Fruit fly (Drosophila melanogaster) whole organism, embryonic: ENCODE data around the gene rdo.
A peak's percentile ranks its signal among the peaks of the same experiment; 100 is the strongest.

Source experiments
- Aef1 ChIP-seq: fragments of 200-800 bp; sonication (Bioruptor generic); IDR thresholded peaks from 3 replicates; pipeline ENCODE4 v1.3.6; 2022; ENCODE audit warnings: missing biosample characterization, missing genetic modification characterization
- Bdp1 ChIP-seq: fragments of 200-800 bp; sonication (Bioruptor generic); optimal IDR thresholded peaks from 3 replicates; lab custom pipeline; 2016; ENCODE audit warnings: missing biosample characterization, missing genetic modification characterization
- CG10366 ChIP-seq: fragments of 200-800 bp; sonication (Bioruptor generic); IDR thresholded peaks from 2 replicates; pipeline ENCODE4 v1.3.6; 2022; ENCODE audit warnings: missing biosample characterization, missing genetic modification characterization
- CG11085 ChIP-seq: fragments of 200-800 bp; sonication (Bioruptor generic); IDR thresholded peaks from 2 replicates; pipeline ENCODE4 v1.3.6; 2022; ENCODE audit warnings: missing biosample characterization, missing genetic modification characterization
- CG12236 ChIP-seq: fragments of 200-800 bp; sonication (Bioruptor generic); optimal IDR thresholded peaks from 2 replicates; lab custom pipeline; 2016; ENCODE audit warnings: missing biosample characterization, missing genetic modification characterization
- CG13424 ChIP-seq: fragments of 200-800 bp; sonication (Bioruptor generic); optimal IDR thresholded peaks from 2 replicates; lab custom pipeline; 2019; ENCODE audit warnings: missing biosample characterization, mild to moderate bottlenecking, missing genetic modification characterization, moderate library complexity
- CG15269 ChIP-seq: fragments of 200-800 bp; sonication (Bioruptor generic); optimal IDR thresholded peaks from 2 replicates; lab custom pipeline; 2018; ENCODE audit warnings: missing biosample characterization, mild to moderate bottlenecking, missing genetic modification characterization, moderate library complexity
- CG1529 ChIP-seq: fragments of 200-800 bp; sonication (Bioruptor generic); optimal IDR thresholded peaks from 3 replicates; lab custom pipeline; 2018; ENCODE audit warnings: missing biosample characterization, missing genetic modification characterization
- CG17359 ChIP-seq: fragments of 200-800 bp; sonication (Bioruptor generic); optimal IDR thresholded peaks from 3 replicates; lab custom pipeline; 2018; ENCODE audit warnings: missing biosample characterization, mild to moderate bottlenecking, missing genetic modification characterization, moderate library complexity
- CG18476 ChIP-seq: fragments of 200-800 bp; sonication (Bioruptor generic); optimal IDR thresholded peaks from 2 replicates; lab custom pipeline; 2016; ENCODE audit warnings: missing biosample characterization, mild to moderate bottlenecking, missing genetic modification characterization
- CG2116 ChIP-seq: fragments of 200-800 bp; sonication (Bioruptor generic); optimal IDR thresholded peaks from 3 replicates; lab custom pipeline; 2018; ENCODE audit warnings: missing biosample characterization, mild to moderate bottlenecking, missing genetic modification characterization
- CG2678 ChIP-seq: fragments of 200-800 bp; sonication (Bioruptor generic); optimal IDR thresholded peaks from 3 replicates; lab custom pipeline; 2019; ENCODE audit warnings: missing biosample characterization, mild to moderate bottlenecking, missing genetic modification characterization, moderate library complexity
- CG2889 ChIP-seq: fragments of 200-800 bp; sonication (Bioruptor generic); IDR thresholded peaks from 3 replicates; pipeline ENCODE4 v1.3.6; 2022; ENCODE audit warnings: missing biosample characterization, missing genetic modification characterization
- CG30431 ChIP-seq: fragments of 200-800 bp; sonication (Bioruptor generic); optimal IDR thresholded peaks from 2 replicates; lab custom pipeline; 2017; ENCODE audit warnings: missing biosample characterization, missing genetic modification characterization
- CG3065 ChIP-seq: fragments of 200-800 bp; sonication (Bioruptor generic); optimal IDR thresholded peaks from 2 replicates; lab custom pipeline; 2016; ENCODE audit warnings: missing biosample characterization, missing genetic modification characterization
- CG31224 ChIP-seq: fragments of 200-800 bp; sonication (Bioruptor generic); IDR thresholded peaks from 2 replicates; pipeline ENCODE4 v1.3.6; 2022; ENCODE audit warnings: missing biosample characterization, missing genetic modification characterization
- CG3163 ChIP-seq: fragments of 200-800 bp; sonication (Bioruptor generic); optimal IDR thresholded peaks from 3 replicates; lab custom pipeline; 2016; ENCODE audit warnings: missing biosample characterization, missing genetic modification characterization
- CG32532 ChIP-seq: fragments of 200-800 bp; sonication (Bioruptor generic); IDR thresholded peaks from 2 replicates; pipeline ENCODE4 v1.3.6; 2022; ENCODE audit warnings: missing biosample characterization, missing genetic modification characterization
- CG3995 ChIP-seq: fragments of 200-800 bp; sonication (Bioruptor generic); optimal IDR thresholded peaks from 3 replicates; lab custom pipeline; 2016; ENCODE audit warnings: missing biosample characterization, missing genetic modification characterization
- CG6654 ChIP-seq: fragments of 200-800 bp; sonication (Bioruptor generic); optimal IDR thresholded peaks from 2 replicates; lab custom pipeline; 2017; ENCODE audit warnings: missing biosample characterization, mild to moderate bottlenecking, missing genetic modification characterization
- CG7839 ChIP-seq: fragments of 200-800 bp; sonication (Bioruptor generic); optimal IDR thresholded peaks from 3 replicates; lab custom pipeline; 2018; ENCODE audit warnings: missing biosample characterization, mild to moderate bottlenecking, missing genetic modification characterization, moderate library complexity
- CG7928 ChIP-seq: fragments of 200-800 bp; sonication (Bioruptor generic); optimal IDR thresholded peaks from 2 replicates; lab custom pipeline; 2017; ENCODE audit warnings: missing biosample characterization, mild to moderate bottlenecking, missing genetic modification characterization
- Chrac-16 ChIP-seq: fragments of 200-800 bp; sonication (Bioruptor generic); optimal IDR thresholded peaks from 3 replicates; lab custom pipeline; 2016; ENCODE audit warnings: missing biosample characterization, missing genetic modification characterization
- Dip3 ChIP-seq: fragments of 200-800 bp; sonication (Bioruptor generic); optimal IDR thresholded peaks from 3 replicates; lab custom pipeline; 2016; ENCODE audit warnings: missing biosample characterization, missing genetic modification characterization
- E2f2 ChIP-seq: fragments of 200-800 bp; sonication (Bioruptor generic); IDR thresholded peaks from 2 replicates; pipeline ENCODE4 v1.3.6; 2022; ENCODE audit warnings: missing biosample characterization, missing genetic modification characterization
- Fer1 ChIP-seq: fragments of 200-800 bp; sonication (Bioruptor generic); optimal IDR thresholded peaks from 2 replicates; lab custom pipeline; 2017; ENCODE audit warnings: missing biosample characterization, mild to moderate bottlenecking, missing genetic modification characterization
- HLHmδ ChIP-seq: fragments of 200-800 bp; sonication (Bioruptor generic); optimal IDR thresholded peaks from 2 replicates; lab custom pipeline; 2018; ENCODE audit warnings: missing biosample characterization, mild to moderate bottlenecking, missing genetic modification characterization, moderate library complexity
- HmgZ ChIP-seq: fragments of 200-800 bp; sonication (Bioruptor generic); optimal IDR thresholded peaks from 2 replicates; lab custom pipeline; 2018; ENCODE audit warnings: missing biosample characterization, mild to moderate bottlenecking, missing genetic modification characterization
- Opbp ChIP-seq: fragments of 200-800 bp; sonication (Bioruptor generic); IDR thresholded peaks from 3 replicates; pipeline ENCODE4 v1.3.6; 2022; ENCODE audit warnings: missing biosample characterization, missing genetic modification characterization; ENCODE audit not compliant: partially characterized antibody
- PHDP ChIP-seq: fragments of 200-800 bp; sonication (Bioruptor generic); optimal IDR thresholded peaks from 3 replicates; lab custom pipeline; 2018; ENCODE audit warnings: missing biosample characterization, mild to moderate bottlenecking, missing genetic modification characterization, moderate library complexity
- Sox100B ChIP-seq: fragments of 200-800 bp; sonication (Bioruptor generic); optimal IDR thresholded peaks from 3 replicates; lab custom pipeline; 2018; ENCODE audit warnings: missing biosample characterization, mild to moderate bottlenecking, missing genetic modification characterization
- Sry-β ChIP-seq: fragments of 200-800 bp; sonication (Bioruptor generic); optimal IDR thresholded peaks from 2 replicates; lab custom pipeline; 2018; ENCODE audit warnings: missing biosample characterization, mild to moderate bottlenecking, missing genetic modification characterization, moderate library complexity
- ato ChIP-seq: fragments of 200-800 bp; sonication (Bioruptor generic); IDR thresholded peaks from 2 replicates; pipeline ENCODE4 v1.3.6; 2022; ENCODE audit warnings: missing biosample characterization, missing genetic modification characterization; ENCODE audit not compliant: partially characterized antibody
- az2 ChIP-seq: fragments of 200-800 bp; sonication (Bioruptor generic); optimal IDR thresholded peaks from 3 replicates; lab custom pipeline; 2016; ENCODE audit warnings: missing biosample characterization, missing genetic modification characterization
- bab2 ChIP-seq: fragments of 200-800 bp; sonication (Bioruptor generic); optimal IDR thresholded peaks from 2 replicates; lab custom pipeline; 2016; ENCODE audit warnings: missing biosample characterization, missing genetic modification characterization
- cas ChIP-seq: fragments of 200-800 bp; sonication (Bioruptor generic); IDR thresholded peaks from 2 replicates; pipeline ENCODE4 v1.3.6; 2022; ENCODE audit warnings: missing biosample characterization, missing genetic modification characterization
- cato ChIP-seq: fragments of 200-800 bp; sonication (Bioruptor generic); optimal IDR thresholded peaks from 2 replicates; lab custom pipeline; 2016; ENCODE audit warnings: missing biosample characterization, missing genetic modification characterization, borderline replicate concordance
- dysf ChIP-seq: fragments of 200-800 bp; sonication (Bioruptor generic); IDR thresholded peaks from 3 replicates; pipeline ENCODE4 v1.3.6; 2022; ENCODE audit warnings: missing biosample characterization, missing genetic modification characterization
- ewg ChIP-seq: fragments of 200-800 bp; sonication (Bioruptor generic); optimal IDR thresholded peaks from 3 replicates; lab custom pipeline; 2017; ENCODE audit warnings: mild to moderate bottlenecking, missing biosample characterization, missing genetic modification reagents, missing genetic modification characterization
- fd96Cb ChIP-seq: fragments of 200-800 bp; sonication (Bioruptor generic); optimal IDR thresholded peaks from 2 replicates; lab custom pipeline; 2018; ENCODE audit warnings: missing biosample characterization, mild to moderate bottlenecking, missing genetic modification characterization, moderate library complexity
- gem ChIP-seq: fragments of 200-800 bp; sonication (Bioruptor generic); optimal IDR thresholded peaks from 2 replicates; lab custom pipeline; 2019; ENCODE audit warnings: missing biosample characterization, mild to moderate bottlenecking, missing genetic modification characterization, moderate library complexity
- gfzf ChIP-seq: fragments of 200-800 bp; sonication (Bioruptor generic); optimal IDR thresholded peaks from 2 replicates; lab custom pipeline; 2016; ENCODE audit warnings: missing biosample characterization, mild to moderate bottlenecking, missing genetic modification characterization, moderate library complexity
- ken ChIP-seq: fragments of 200-800 bp; sonication (Bioruptor generic); IDR thresholded peaks from 3 replicates; pipeline ENCODE4 v1.3.6; 2022; ENCODE audit warnings: missing biosample characterization, missing genetic modification characterization
- nau ChIP-seq: fragments of 200-800 bp; sonication (Bioruptor generic); optimal IDR thresholded peaks from 3 replicates; lab custom pipeline; 2017; ENCODE audit warnings: missing biosample characterization, mild to moderate bottlenecking, missing genetic modification characterization, missing genetic modification reagents
- pum ChIP-seq: fragments of 200-800 bp; sonication (Bioruptor generic); optimal IDR thresholded peaks from 2 replicates; lab custom pipeline; 2016; ENCODE audit warnings: missing biosample characterization, missing genetic modification characterization
- row ChIP-seq: fragments of 200-800 bp; sonication (Bioruptor generic); IDR thresholded peaks from 3 replicates; pipeline ENCODE4 v1.3.6; 2022; ENCODE audit warnings: missing biosample characterization, missing genetic modification characterization
- slbo ChIP-seq: fragments of 200-800 bp; sonication (Bioruptor generic); IDR thresholded peaks from 2 replicates; pipeline ENCODE4 v1.3.6; 2022; ENCODE audit warnings: missing biosample characterization, missing genetic modification characterization
- ssp ChIP-seq: fragments of 200-800 bp; sonication (Bioruptor generic); IDR thresholded peaks from 2 replicates; pipeline ENCODE4 v1.3.6; 2022; ENCODE audit warnings: missing biosample characterization, missing genetic modification characterization
- tio ChIP-seq: fragments of 200-800 bp; sonication (Bioruptor generic); optimal IDR thresholded peaks from 2 replicates; lab custom pipeline; 2017; ENCODE audit warnings: missing biosample characterization, missing genetic modification characterization, inconsistent platforms
- toy ChIP-seq: fragments of 200-800 bp; sonication (Bioruptor generic); IDR thresholded peaks from 2 replicates; pipeline ENCODE4 v1.3.6; 2022; ENCODE audit warnings: missing biosample characterization, missing genetic modification characterization
- trh ChIP-seq: fragments of 200-800 bp; sonication (Bioruptor generic); optimal IDR thresholded peaks from 2 replicates; lab custom pipeline; 2016; ENCODE audit warnings: missing biosample characterization, missing genetic modification characterization

rdo gene

DNA sequence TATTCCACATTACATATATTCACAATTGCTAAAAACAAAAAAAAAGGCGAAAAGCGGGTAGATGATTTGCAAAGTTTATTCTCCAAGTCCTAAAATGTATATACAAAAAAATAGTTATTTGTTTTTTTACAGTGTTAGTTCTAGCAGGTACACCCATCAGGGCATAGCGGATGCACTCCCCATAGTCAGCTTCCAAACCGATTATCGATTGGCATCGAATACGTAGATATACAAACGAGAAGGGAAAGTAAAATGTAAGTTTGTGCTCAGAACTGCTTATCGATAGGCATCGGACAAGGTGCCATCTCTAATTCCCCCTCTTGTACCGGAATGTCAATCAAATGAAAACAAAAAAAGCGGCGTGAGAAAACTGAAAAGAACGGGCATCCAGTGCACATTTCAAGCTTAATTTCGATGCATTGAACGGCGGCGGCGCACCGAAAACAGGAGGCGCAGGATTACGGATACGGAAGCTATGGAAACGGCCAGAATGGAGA is 49.1 kb upstream of the rdo start, which contains the start of gene CG5674 (continued):
- TF ChIP-seq Aef1 (GFP tag; lab: Robert Waterston, UW) (no peak), CG3065 (GFP tag; lab: Kevin White, UChicago) (no peak), ato (peak; percentile 89), CG18476 (GFP tag; lab: Kevin White, UChicago) (no peak), CG3995 (GFP tag; lab: Kevin White, UChicago) (no peak), trh (GFP tag; lab: Kevin White, UChicago) (peak; percentile 14), pum (GFP tag; lab: Kevin White, UChicago) (peak; percentile 48), CG7928 (GFP tag; lab: Kevin White, UChicago) (no peak), Sry-β (no peak), CG31224 (GFP tag; lab: Robert Waterston, UW) (peak; percentile 24; the same call in 1 of the 2 replicates), tio (GFP tag; lab: Kevin White, UChicago) (no peak), CG10366 (GFP tag; lab: Robert Waterston, UW) (no peak; the same call in 1 of the 2 replicates), CG2116 (GFP tag; lab: Kevin White, UChicago) (peak; percentile 82), nau (GFP tag; lab: Kevin White, UChicago) (no peak), CG3163 (GFP tag; lab: Kevin White, UChicago) (peak; percentile 58), HLHmδ (GFP tag; lab: Kevin White, UChicago) (no peak), Bdp1 (GFP tag; lab: Kevin White, UChicago) (peak; percentile 12), row (GFP tag; lab: Robert Waterston, UW) (peak; percentile 62; the same call in 2 of the 3 replicates), gfzf (GFP tag; lab: Kevin White, UChicago) (peak; percentile 56), CG12236 (no peak), Sox100B (GFP tag; lab: Kevin White, UChicago) (no peak), CG11085 (GFP tag; lab: Robert Waterston, UW) (no peak), HmgZ (tag; lab: Kevin White, UChicago) (peak; percentile 75), E2f2 (GFP tag; lab: Robert Waterston, UW) (0 out of 2 replicates have a peak, but pooled peaks have one; percentile 37), Chrac-16 (GFP tag; lab: Kevin White, UChicago) (peak; percentile 40), gem (tag; lab: Kevin White, UChicago) (no peak), bab2 (peak; percentile 23), CG17359 (tag; lab: Kevin White, UChicago) (no peak), az2 (no peak), CG13424 (no peak), cato (GFP tag; lab: Kevin White, UChicago) (no peak), ewg (GFP tag; lab: Kevin White, UChicago) (no peak), toy (no peak), CG1529 (GFP tag; lab: Kevin White, UChicago) (no peak), CG30431 (no peak), ken (GFP tag; lab: Robert Waterston, UW) (peak; percentile 67; the same call in 2 of the 3 replicates), CG2678 (tag; lab: Kevin White, UChicago) (no peak), Opbp (GFP tag; lab: Robert Waterston, UW) (peak; percentile 90), Dip3 (GFP tag; lab: Kevin White, UChicago) (peak; percentile 20), CG32532 (GFP tag; lab: Robert Waterston, UW) (peak; percentile 70), CG7839 (tag; lab: Kevin White, UChicago) (no peak), cas (0 out of 2 replicates have a peak, but pooled peaks have one; percentile 41), ssp (GFP tag; lab: Robert Waterston, UW) (no peak), CG6654 (GFP tag; lab: Kevin White, UChicago) (no peak), CG15269 (no peak), slbo (peak; percentile 76), Fer1 (GFP tag; lab: Kevin White, UChicago) (no peak), CG2889 (GFP tag; lab: Robert Waterston, UW) (no peak), fd96Cb (tag; lab: Kevin White, UChicago) (peak; percentile 12), dysf (peak; percentile 51; the same call in 2 of the 3 replicates), PHDP (no peak)
